Worm (Caenorhabditis elegans) whole organism, midembryonic: ENCODE measurements around the gene his-41.

ENCODE experiments used
- T22C8.4 ChIP-seq: fragments of 200-800 bp; sonication (Bioruptor generic); IDR thresholded peaks from 2 replicates; pipeline ENCODE4 v1.3.6; 2022; ENCODE audit warnings: missing genetic modification characterization, missing compliant biosample characterization
- cog-1 ChIP-seq: sonication (generic microtip); optimal IDR thresholded peaks from 2 replicates; lab custom pipeline; 2016; ENCODE audit warnings: missing genetic modification characterization, missing compliant biosample characterization
- flt-1 ChIP-seq: fragments of 200-800 bp; sonication (Bioruptor generic); IDR thresholded peaks from 2 replicates; pipeline ENCODE4 v1.3.6; 2022; ENCODE audit warnings: missing genetic modification characterization, missing compliant biosample characterization
- klf-2 ChIP-seq: fragments of 200-800 bp; sonication (Bioruptor generic); conservative IDR thresholded peaks from 2 replicates; pipeline ENCODE4 v1.3.6; 2022; ENCODE audit warnings: missing genetic modification reagents, missing genetic modification characterization, missing compliant biosample characterization
- med-1 ChIP-seq: sonication (generic microtip); optimal IDR thresholded peaks from 2 replicates; lab custom pipeline; 2017; ENCODE audit warnings: missing genetic modification characterization, mild to moderate bottlenecking, missing compliant biosample characterization, antibody characterized with exemption, missing genetic modification reagents; ENCODE audit not compliant: insufficient read depth
- ref-1 ChIP-seq: fragments of 200-800 bp; sonication (Bioruptor generic); conservative IDR thresholded peaks from 2 replicates; pipeline ENCODE4 v1.3.6; 2022; ENCODE audit warnings: missing genetic modification reagents, missing genetic modification characterization, missing compliant biosample characterization
- tab-1 ChIP-seq: fragments of 200-800 bp; sonication (Bioruptor generic); IDR thresholded peaks from 2 replicates; pipeline ENCODE4 v1.3.6; 2022; ENCODE audit warnings: missing genetic modification characterization, missing compliant biosample characterization
- ztf-23 ChIP-seq: fragments of 200-800 bp; sonication (Bioruptor generic); IDR thresholded peaks from 2 replicates; pipeline ENCODE4 v1.3.6; 2022; ENCODE audit warnings: missing genetic modification reagents, missing genetic modification characterization, missing compliant biosample characterization
- ztf-29 ChIP-seq: fragments of 200-800 bp; sonication (Bioruptor generic); IDR thresholded peaks from 2 replicates; pipeline ENCODE4 v1.3.6; 2022; ENCODE audit warnings: missing genetic modification reagents, missing genetic modification characterization, missing compliant biosample characterization

- TF ChIP-seq klf-2 (GFP tag; lab: Robert Waterston, UW), result no peak
- 0 out of 2 replicates have a peak, but pooled peaks have one; percentile 20 for TF ChIP-seq ztf-29 (GFP tag; lab: Robert Waterston, UW)
- no peak for TF ChIP-seq med-1
- TF ChIP-seq cog-1 (tag; lab: Kevin White, UChicago), result no peak
- no peak for TF ChIP-seq ref-1 (GFP tag; lab: Robert Waterston, UW)
- peak; percentile 46 for TF ChIP-seq T22C8.4 (GFP tag; lab: Robert Waterston, UW)
- TF ChIP-seq flt-1 (GFP tag; lab: Robert Waterston, UW), result 0 out of 2 replicates have a peak, but pooled peaks have one; percentile 9
- no peak for TF ChIP-seq tab-1
- TF ChIP-seq ztf-23 (GFP tag; lab: Robert Waterston, UW), result no peak; the same call in 1 of the 2 replicates
Measured at ce11 chrV:9545238-9545709, at the start of gene his-41, which contains the start of gene his-35.
